Worm (Caenorhabditis elegans): ENCODE measurements around the gene hlh-8.

DNA sequence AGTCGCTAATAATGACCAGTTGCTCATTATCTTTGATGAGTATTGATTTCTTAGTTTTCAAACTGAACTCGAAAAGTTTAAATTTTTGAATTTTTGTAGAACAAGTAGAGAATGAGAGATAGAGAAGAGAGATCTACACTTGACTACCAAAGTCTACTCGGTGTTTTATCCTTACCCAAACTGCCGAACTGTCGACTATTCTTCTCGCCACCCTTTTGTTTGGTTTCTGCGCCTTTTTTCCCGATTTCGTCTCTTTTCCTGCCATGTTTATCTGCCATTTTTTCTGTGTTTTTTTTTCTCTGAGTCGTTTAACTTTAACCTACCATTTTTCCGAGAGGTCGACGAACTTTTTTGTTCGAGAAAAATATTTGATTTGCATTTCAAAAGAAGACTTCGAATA is 6.9 kb downstream of the hlh-8 start, which contains the start of gene C02B8.12:
- TF ChIP-seq alr-1 (tag; optimal IDR thresholded peaks at IDR 0.05; ENCODE audit: borderline replicate concordance) (no peak), dsc-1 (tag; optimal IDR thresholded peaks at IDR 0.05) (no peak), fkh-10 (GFP tag; optimal IDR thresholded peaks at IDR 0.05) (no peak), fos-1 (tag; optimal IDR thresholded peaks at IDR 0.05) (no peak), nhr-11 (tag; optimal IDR thresholded peaks at IDR 0.05) (no peak), nhr-76 (tag; optimal IDR thresholded peaks at IDR 0.05) (no peak)

Measured in whole organism, L1 larva.